Fruit fly (Drosophila melanogaster) whole organism, prepupa: ENCODE data around the gene mRpL48.

Source experiments
- CG10669 ChIP-seq: fragments of 200-800 bp; sonication (Bioruptor generic); optimal IDR thresholded peaks from 3 replicates; lab custom pipeline; 2018; ENCODE audit warnings: missing biosample characterization, mild to moderate bottlenecking, missing genetic modification characterization, moderate library complexity
- CG11294 ChIP-seq: fragments of 200-800 bp; sonication (Bioruptor generic); IDR thresholded peaks from 2 replicates; pipeline ENCODE4 v1.3.6; 2022; ENCODE audit warnings: missing biosample characterization, missing genetic modification characterization
- CG11762 ChIP-seq: fragments of 200-800 bp; sonication (Bioruptor generic); optimal IDR thresholded peaks from 3 replicates; lab custom pipeline; 2016; ENCODE audit warnings: missing biosample characterization, missing genetic modification characterization; ENCODE audit not compliant: insufficient read depth
- CG11902 ChIP-seq: fragments of 200-800 bp; sonication (Bioruptor generic); optimal IDR thresholded peaks from 3 replicates; lab custom pipeline; 2016; ENCODE audit warnings: missing biosample characterization, missing genetic modification characterization
- CG15336 ChIP-seq: fragments of 200-800 bp; sonication (Bioruptor generic); IDR thresholded peaks from 2 replicates; pipeline ENCODE4 v1.3.6; 2022; ENCODE audit warnings: missing biosample characterization, missing genetic modification characterization
- CG1621 ChIP-seq: fragments of 200-800 bp; sonication (Bioruptor generic); optimal IDR thresholded peaks from 3 replicates; lab custom pipeline; 2018; ENCODE audit warnings: missing biosample characterization, mild to moderate bottlenecking, missing genetic modification characterization
- CG32006 ChIP-seq: fragments of 200-800 bp; sonication (Bioruptor generic); optimal IDR thresholded peaks from 3 replicates; lab custom pipeline; 2017; ENCODE audit warnings: missing biosample characterization, mild to moderate bottlenecking, missing genetic modification characterization
- CG3919 ChIP-seq: fragments of 200-800 bp; sonication (Bioruptor generic); optimal IDR thresholded peaks from 3 replicates; lab custom pipeline; 2016; ENCODE audit warnings: missing biosample characterization, missing genetic modification characterization
- CG8319 ChIP-seq: fragments of 200-800 bp; sonication (Bioruptor generic); optimal IDR thresholded peaks from 3 replicates; lab custom pipeline; 2016; ENCODE audit warnings: missing biosample characterization, missing genetic modification characterization
- CG8632 ChIP-seq: fragments of 200-800 bp; sonication (Bioruptor generic); optimal IDR thresholded peaks from 3 replicates; lab custom pipeline; 2016; ENCODE audit warnings: missing biosample characterization, missing genetic modification characterization
- CG9139 ChIP-seq: fragments of 200-800 bp; sonication (Bioruptor generic); optimal IDR thresholded peaks from 3 replicates; lab custom pipeline; 2017; ENCODE audit warnings: missing biosample characterization, mild to moderate bottlenecking, missing genetic modification characterization
- Eip75B ChIP-seq: fragments of 200-800 bp; sonication (Bioruptor generic); optimal IDR thresholded peaks from 3 replicates; lab custom pipeline; 2016; ENCODE audit warnings: missing biosample characterization, missing genetic modification characterization
- Eip78C ChIP-seq: fragments of 200-800 bp; sonication (Bioruptor generic); peaks from one replicate; lab custom pipeline; 2016; ENCODE audit warnings: missing biosample characterization, missing genetic modification characterization
- Eip93F ChIP-seq: fragments of 200-800 bp; sonication (Bioruptor generic); optimal IDR thresholded peaks from 2 replicates; lab custom pipeline; 2016; ENCODE audit warnings: missing biosample characterization, mild to moderate bottlenecking, missing genetic modification characterization
- Ets96B ChIP-seq: fragments of 200-800 bp; optimal IDR thresholded peaks from 2 replicates; lab custom pipeline; 2019; ENCODE audit warnings: missing biosample characterization, mild to moderate bottlenecking, missing genetic modification characterization, moderate library complexity
- Hr39 ChIP-seq: fragments of 200-800 bp; sonication (Bioruptor generic); optimal IDR thresholded peaks from 2 replicates; lab custom pipeline; 2016; ENCODE audit warnings: missing biosample characterization, missing genetic modification characterization
- Hr4 ChIP-seq: fragments of 200-800 bp; sonication (Bioruptor generic); optimal IDR thresholded peaks from 3 replicates; lab custom pipeline; 2016; ENCODE audit warnings: missing biosample characterization, missing genetic modification characterization
- Lpt ChIP-seq: fragments of 200-800 bp; sonication (Bioruptor generic); optimal IDR thresholded peaks from 3 replicates; lab custom pipeline; 2016; ENCODE audit warnings: missing biosample characterization, missing genetic modification characterization
- Met ChIP-seq: fragments of 200-800 bp; sonication (Bioruptor generic); optimal IDR thresholded peaks from 3 replicates; lab custom pipeline; 2016; ENCODE audit warnings: missing biosample characterization, missing genetic modification characterization
- Smox ChIP-seq: fragments of 200-800 bp; sonication (Bioruptor generic); optimal IDR thresholded peaks from 3 replicates; lab custom pipeline; 2016; ENCODE audit warnings: missing biosample characterization, missing genetic modification characterization
- Sox14 ChIP-seq: fragments of 200-800 bp; sonication (Bioruptor generic); optimal IDR thresholded peaks from 3 replicates; lab custom pipeline; 2016; ENCODE audit warnings: missing biosample characterization, missing genetic modification characterization
- Sox15 ChIP-seq: fragments of 200-800 bp; sonication (Bioruptor generic); optimal IDR thresholded peaks from 3 replicates; lab custom pipeline; 2016; ENCODE audit warnings: missing biosample characterization, missing genetic modification characterization
- achi ChIP-seq: fragments of 200-800 bp; sonication (Bioruptor generic); optimal IDR thresholded peaks from 3 replicates; lab custom pipeline; 2016; ENCODE audit warnings: missing biosample characterization, missing genetic modification characterization
- dsx ChIP-seq: fragments of 200-800 bp; optimal IDR thresholded peaks from 3 replicates; lab custom pipeline; 2019; ENCODE audit warnings: missing biosample characterization, mild to moderate bottlenecking, missing genetic modification characterization, moderate library complexity; ENCODE audit not compliant: poor library complexity, severe bottlenecking
- esn ChIP-seq: fragments of 200-800 bp; sonication (Bioruptor generic); optimal IDR thresholded peaks from 2 replicates; lab custom pipeline; 2016; ENCODE audit warnings: missing biosample characterization, mild to moderate bottlenecking, missing genetic modification characterization, moderate library complexity
- fkh ChIP-seq: fragments of 200-800 bp; sonication (Bioruptor generic); optimal IDR thresholded peaks from 3 replicates; lab custom pipeline; 2017; ENCODE audit warnings: missing biosample characterization, mild to moderate bottlenecking, missing genetic modification characterization, moderate library complexity
- salr ChIP-seq, 2 experiments: fragments of 200-800 bp; sonication (Bioruptor generic); optimal IDR thresholded peaks; 3 replicates each; lab custom pipeline; 2016 to 2018; ENCODE audit warnings: missing biosample characterization in 2 of 2, missing genetic modification characterization in 2 of 2, mild to moderate bottlenecking in 1 of 2
- spab ChIP-seq: fragments of 200-800 bp; sonication (Bioruptor generic); optimal IDR thresholded peaks from 2 replicates; lab custom pipeline; 2017; ENCODE audit warnings: missing biosample characterization, mild to moderate bottlenecking, missing genetic modification characterization, missing genetic modification reagents
- ss ChIP-seq, 2 experiments: fragments of 200-800 bp; sonication (Bioruptor generic); optimal IDR thresholded peaks; 2 replicates in 1 of 2; 3 replicates in 1 of 2; lab custom pipeline; 2017 to 2018; ENCODE audit warnings: mild to moderate bottlenecking in 2 of 2, missing biosample characterization in 2 of 2, missing genetic modification characterization in 2 of 2, moderate library complexity in 1 of 2
- svp ChIP-seq: fragments of 200-800 bp; sonication (Bioruptor generic); peaks from one replicate; lab custom pipeline; 2016; ENCODE audit warnings: missing biosample characterization, missing genetic modification characterization
- topi ChIP-seq: fragments of 200-800 bp; sonication (Bioruptor generic); optimal IDR thresholded peaks from 3 replicates; lab custom pipeline; 2016; ENCODE audit warnings: missing biosample characterization, missing genetic modification characterization
- vri ChIP-seq: fragments of 200-800 bp; sonication (Bioruptor generic); optimal IDR thresholded peaks from 3 replicates; lab custom pipeline; 2016; ENCODE audit warnings: missing biosample characterization, mild to moderate bottlenecking, missing genetic modification characterization

mRpL48 gene

dm6 chr2L:1704746-1705145 lies 5.5 kb upstream of the mRpL48 start, which contains the start of gene cpb:
cpb (plus strand) TSS chr2L:1704902.
- no peak for TF ChIP-seq Ets96B (tag; lab: Kevin White, UChicago)
- TF ChIP-seq Sox14 (GFP tag; lab: Kevin White, UChicago), result no peak
- TF ChIP-seq spab (GFP tag; lab: Kevin White, UChicago), result no peak
- TF ChIP-seq Eip75B (GFP tag; lab: Kevin White, UChicago), result no peak
- no peak for TF ChIP-seq fkh (GFP tag; lab: Kevin White, UChicago)
- TF ChIP-seq, all 60 proteins: peak for 0

- TF ChIP-seq Met (GFP tag; lab: Kevin White, UChicago) (no peak), CG8319 (GFP tag; lab: Kevin White, UChicago) (no peak), CG1621 (tag; lab: Kevin White, UChicago) (no peak), Hr39 (GFP tag; lab: Kevin White, UChicago) (no peak), Lpt (no peak), Sox15 (GFP tag; lab: Kevin White, UChicago) (no peak), Ets96B (tag; lab: Kevin White, UChicago) (no peak), CG3919 (no peak), topi (GFP tag; lab: Kevin White, UChicago) (no peak), fkh (GFP tag; lab: Kevin White, UChicago) (no peak), CG11762 (GFP tag; lab: Kevin White, UChicago) (no peak), CG11294 (GFP tag; lab: Robert Waterston, UW) (no peak), esn (GFP tag; lab: Kevin White, UChicago) (no peak), salr (GFP tag; optimal IDR thresholded peaks at IDR 0.05; lab: Kevin White, UChicago) (no peak), CG32006 (GFP tag; lab: Kevin White, UChicago) (no peak), Smox (no peak)
Observed at dm6 chr2L:1706961-1707360, 3.3 kb upstream of the mRpL48 start.

dm6 chr2L:1708110-1708509 lies 2.2 kb upstream of the mRpL48 start:
- TF ChIP-seq CG8319 (GFP tag; lab: Kevin White, UChicago), result no peak
- no peak for TF ChIP-seq dsx (GFP tag; lab: Kevin White, UChicago)
- TF ChIP-seq vri (GFP tag; lab: Kevin White, UChicago), result peak; percentile 13
- peak; percentile 52 for TF ChIP-seq svp (GFP tag; lab: Kevin White, UChicago)
- TF ChIP-seq, all 60 proteins: peak for 2

- TF ChIP-seq CG8632 (GFP tag; lab: Kevin White, UChicago) (no peak), Hr4 (GFP tag; lab: Kevin White, UChicago) (no peak), CG9139 (no peak), CG8319 (GFP tag; lab: Kevin White, UChicago) (no peak), ss (GFP tag; optimal IDR thresholded peaks at IDR 0.05; lab: Kevin White, UChicago) (no peak), CG1621 (tag; lab: Kevin White, UChicago) (no peak), CG32006 (GFP tag; lab: Kevin White, UChicago) (no peak), achi (GFP tag; lab: Kevin White, UChicago) (no peak), CG10669 (no peak), CG11762 (GFP tag; lab: Kevin White, UChicago) (no peak), Hr39 (GFP tag; lab: Kevin White, UChicago) (no peak), CG11902 (GFP tag; lab: Kevin White, UChicago) (no peak), svp (GFP tag; lab: Kevin White, UChicago) (peak; percentile 28), Eip93F (no peak), vri (GFP tag; lab: Kevin White, UChicago) (peak; percentile 6)
- TF ChIP-seq, all 60 proteins: peak for 2
Observed at dm6 chr2L:1709316-1709715, 946 bp upstream of the mRpL48 start.

dm6 chr2L:1715699-1716333 lies 5.6 kb downstream of the mRpL48 start, which contains the start of gene frtz:
frtz (minus strand) TSS chr2L:1715851.
- TF ChIP-seq CG15336 (GFP tag; lab: Robert Waterston, UW) (no peak), Eip78C (GFP tag; lab: Kevin White, UChicago) (peak; percentile 32)
- TF ChIP-seq, all 60 proteins: peak for 1
